Worm (Caenorhabditis elegans) whole organism, late embryonic: ENCODE data around the gene srh-184.
A peak's percentile ranks its signal among the peaks of the same experiment; 100 is the strongest.

Experiments
- C08G9.2 ChIP-seq: sonication (generic microtip); optimal IDR thresholded peaks from 2 replicates; lab custom pipeline; 2016; ENCODE audit warnings: mild to moderate bottlenecking, missing genetic modification characterization, moderate library complexity, missing compliant biosample characterization
- F13H6.1 ChIP-seq: sonication (generic microtip); optimal IDR thresholded peaks from 2 replicates; lab custom pipeline; 2016; ENCODE audit warnings: missing genetic modification characterization, missing compliant biosample characterization
- K02D7.2 ChIP-seq: sonication (generic microtip); optimal IDR thresholded peaks from 2 replicates; lab custom pipeline; 2017; ENCODE audit warnings: mild to moderate bottlenecking, missing genetic modification characterization, missing compliant biosample characterization
- K09A11.1 ChIP-seq: sonication (generic microtip); optimal IDR thresholded peaks from 2 replicates; lab custom pipeline; 2017; ENCODE audit warnings: antibody characterized with exemption, mild to moderate bottlenecking, missing genetic modification characterization, missing compliant biosample characterization; ENCODE audit not compliant: insufficient read depth
- T23F11.4 ChIP-seq: fragments of 200-800 bp; sonication (Bioruptor generic); optimal IDR thresholded peaks from 2 replicates; lab custom pipeline; 2018; ENCODE audit warnings: mild to moderate bottlenecking, missing genetic modification characterization, missing compliant biosample characterization
- Y22D7AL.16 ChIP-seq: sonication (generic microtip); optimal IDR thresholded peaks from 2 replicates; lab custom pipeline; 2016; ENCODE audit warnings: missing genetic modification characterization, missing compliant biosample characterization
- ceh-14 ChIP-seq: sonication (generic microtip); optimal IDR thresholded peaks from 2 replicates; lab custom pipeline; 2016; ENCODE audit warnings: missing genotype, missing genetic modification characterization, missing compliant biosample characterization
- ceh-2 ChIP-seq: sonication (generic microtip); optimal IDR thresholded peaks from 2 replicates; lab custom pipeline; 2016; ENCODE audit warnings: missing genotype, missing genetic modification characterization, missing compliant biosample characterization
- ceh-24 ChIP-seq: sonication (generic microtip); optimal IDR thresholded peaks from 2 replicates; lab custom pipeline; 2016; ENCODE audit warnings: mild to moderate bottlenecking, missing genetic modification characterization, missing compliant biosample characterization
- ceh-9 ChIP-seq: sonication (generic microtip); optimal IDR thresholded peaks from 2 replicates; lab custom pipeline; 2016; ENCODE audit warnings: mild to moderate bottlenecking, missing genetic modification characterization, inconsistent platforms, missing compliant biosample characterization
- elt-4 ChIP-seq: sonication (generic microtip); optimal IDR thresholded peaks from 2 replicates; lab custom pipeline; 2016; ENCODE audit warnings: missing genetic modification characterization, missing compliant biosample characterization
- ets-4 ChIP-seq: sonication (generic microtip); optimal IDR thresholded peaks from 2 replicates; lab custom pipeline; 2016; ENCODE audit warnings: missing genetic modification characterization, missing compliant biosample characterization
- fax-1 ChIP-seq: sonication (generic microtip); optimal IDR thresholded peaks from 2 replicates; lab custom pipeline; 2016; ENCODE audit warnings: missing genotype, missing genetic modification characterization, missing compliant biosample characterization
- fkh-6 ChIP-seq: sonication (generic microtip); optimal IDR thresholded peaks from 2 replicates; lab custom pipeline; 2016; ENCODE audit warnings: missing genetic modification characterization, missing compliant biosample characterization
- gmeb-2 ChIP-seq: sonication (generic microtip); optimal IDR thresholded peaks from 2 replicates; lab custom pipeline; 2016; ENCODE audit warnings: missing genetic modification characterization, inconsistent platforms, missing compliant biosample characterization
- hlh-15 ChIP-seq: sonication (generic microtip); optimal IDR thresholded peaks from 2 replicates; lab custom pipeline; 2016; ENCODE audit warnings: missing genetic modification characterization, missing compliant biosample characterization
- hlh-30 ChIP-seq: sonication (generic microtip); optimal IDR thresholded peaks from 2 replicates; lab custom pipeline; 2017; ENCODE audit warnings: antibody characterized with exemption, missing genetic modification characterization, missing compliant biosample characterization; ENCODE audit not compliant: insufficient read depth
- hlh-6 ChIP-seq: sonication (generic microtip); optimal IDR thresholded peaks from 2 replicates; lab custom pipeline; 2016; ENCODE audit warnings: missing genotype, missing genetic modification characterization, missing compliant biosample characterization
- hlh-8 ChIP-seq: sonication (generic microtip); optimal IDR thresholded peaks from 2 replicates; lab custom pipeline; 2016; ENCODE audit warnings: missing genotype, missing genetic modification characterization, missing compliant biosample characterization
- madf-2 ChIP-seq: sonication (generic microtip); optimal IDR thresholded peaks from 2 replicates; lab custom pipeline; 2017; ENCODE audit warnings: missing genetic modification characterization, missing compliant biosample characterization
- nhr-11 ChIP-seq: fragments of 150-350 bp; optimal IDR thresholded peaks from 2 replicates; lab custom pipeline; 2014; ENCODE audit warnings: missing biosample characterization, missing genetic modification characterization
- nhr-232 ChIP-seq: sonication (generic microtip); optimal IDR thresholded peaks from 2 replicates; lab custom pipeline; 2016; ENCODE audit warnings: missing genetic modification characterization, missing compliant biosample characterization
- odd-2 ChIP-seq: sonication (generic microtip); optimal IDR thresholded peaks from 2 replicates; lab custom pipeline; 2017; ENCODE audit warnings: antibody characterized with exemption, mild to moderate bottlenecking, missing genetic modification characterization, missing compliant biosample characterization
- pag-3 ChIP-seq: sonication (generic microtip); optimal IDR thresholded peaks from 2 replicates; lab custom pipeline; 2016; ENCODE audit warnings: missing compliant biosample characterization, missing genetic modification characterization, borderline replicate concordance
- pat-9 ChIP-seq: fragments of 200-800 bp; sonication (Bioruptor generic); optimal IDR thresholded peaks from 2 replicates; lab custom pipeline; 2018; ENCODE audit warnings: mild to moderate bottlenecking, missing genetic modification characterization, moderate library complexity, missing compliant biosample characterization
- pros-1 ChIP-seq: fragments of 150-350 bp; optimal IDR thresholded peaks from 2 replicates; lab custom pipeline; 2014; ENCODE audit warnings: missing biosample characterization, missing genetic modification reagents, missing genetic modification characterization
- ref-2 ChIP-seq: sonication (generic microtip); optimal IDR thresholded peaks from 2 replicates; lab custom pipeline; 2016; ENCODE audit warnings: missing genetic modification characterization, missing compliant biosample characterization
- sox-2 ChIP-seq: fragments of 200-800 bp; sonication (Bioruptor generic); IDR thresholded peaks from 2 replicates; pipeline ENCODE4 v1.3.6; 2022; ENCODE audit warnings: missing genetic modification reagents, missing genetic modification characterization, missing compliant biosample characterization
- ttx-3 ChIP-seq: sonication (generic microtip); optimal IDR thresholded peaks from 2 replicates; lab custom pipeline; 2016; ENCODE audit warnings: missing genetic modification reagents, missing genetic modification characterization, missing compliant biosample characterization
- unc-42 ChIP-seq: sonication (generic microtip); optimal IDR thresholded peaks from 2 replicates; lab custom pipeline; 2016; ENCODE audit warnings: missing genotype, missing genetic modification characterization, missing compliant biosample characterization
- unc-55 ChIP-seq: sonication (generic microtip); optimal IDR thresholded peaks from 2 replicates; lab custom pipeline; 2017; ENCODE audit warnings: missing biosample characterization, missing genetic modification reagents, missing genetic modification characterization
- unc-86 ChIP-seq: sonication (generic microtip); optimal IDR thresholded peaks from 2 replicates; lab custom pipeline; 2016; ENCODE audit warnings: missing genetic modification characterization, missing compliant biosample characterization

The srh-184 gene

ce11 chrV:10773216-10773615 is 24.8 kb downstream of the srh-184 start:
- TF ChIP-seq unc-86 (tag; lab: Kevin White, UChicago) (no peak), unc-55 (GFP tag; lab: Kevin White, UChicago) (no peak), ceh-24 (no peak), hlh-8 (tag; lab: Kevin White, UChicago) (no peak), pros-1 (tag; lab: Kevin White, UChicago) (no peak), ets-4 (tag; lab: Kevin White, UChicago) (no peak), hlh-6 (no peak)

ce11 chrV:10771390-10771789 is 26.6 kb downstream of the srh-184 start, which contains the start of gene D1054.3:
Gene D1054.3, plus strand, starts transcription at chrV:10771451.
- TF ChIP-seq ceh-9 (tag; lab: Kevin White, UChicago) (no peak), K09A11.1 (tag; lab: Kevin White, UChicago) (no peak), F13H6.1 (no peak), ref-2 (tag; lab: Kevin White, UChicago) (no peak)

- TF ChIP-seq pat-9, result no peak
- peak; percentile 90 for TF ChIP-seq unc-42
- TF ChIP-seq Y22D7AL.16, result no peak
- TF ChIP-seq fax-1, result no peak
Observed at ce11 chrV:10770026-10770425, 28.0 kb downstream of the srh-184 start, which contains the start of the genes D1054.1 and pas-2. Gene D1054.1, minus strand, starts transcription at chrV:10770217. Gene pas-2, plus strand, starts transcription at chrV:10770368.

- TF ChIP-seq fkh-6 (tag; lab: Kevin White, UChicago), result no peak
- TF ChIP-seq nhr-11 (tag; lab: Kevin White, UChicago), result no peak
- TF ChIP-seq K02D7.2 (tag; lab: Kevin White, UChicago), result no peak
- no peak for TF ChIP-seq ceh-24
- TF ChIP-seq ceh-14 (tag; lab: Kevin White, UChicago), result no peak
- TF ChIP-seq, all 69 proteins: peak for 0
Observed at ce11 chrV:10768892-10769291, 29.1 kb downstream of the srh-184 start.

- TF ChIP-seq ttx-3 (tag; lab: Kevin White, UChicago) (no peak), hlh-30 (tag; lab: Kevin White, UChicago) (no peak), Y22D7AL.16 (no peak), T23F11.4 (GFP tag; lab: Kevin White, UChicago) (no peak), ceh-2 (no peak), madf-2 (tag; lab: Kevin White, UChicago) (no peak), pag-3 (tag; lab: Kevin White, UChicago) (no peak), unc-42 (no peak)
- TF ChIP-seq, all 69 proteins: peak for 0
Observed at ce11 chrV:10764066-10764465, 33.9 kb downstream of the srh-184 start, which contains the start of gene ocr-1. Gene ocr-1, plus strand, starts transcription at chrV:10764366.

ce11 chrV:10762695-10763094 is 35.3 kb downstream of the srh-184 start, which contains the start of gene sre-6:
Gene sre-6, minus strand, starts transcription at chrV:10762795.
- TF ChIP-seq elt-4 (no peak), unc-86 (tag; lab: Kevin White, UChicago) (no peak), hlh-15 (tag; lab: Kevin White, UChicago) (no peak), C08G9.2 (tag; lab: Kevin White, UChicago) (no peak), gmeb-2 (no peak), K09A11.1 (tag; lab: Kevin White, UChicago) (no peak), ceh-9 (tag; lab: Kevin White, UChicago) (no peak), pros-1 (tag; lab: Kevin White, UChicago) (no peak), odd-2 (no peak), sox-2 (GFP tag; lab: Robert Waterston, UW) (no peak), nhr-232 (no peak), madf-2 (tag; lab: Kevin White, UChicago) (no peak)
